Worm (Caenorhabditis elegans) whole organism, young adult: ENCODE measurements around the gene ZK154.6.

ENCODE experiments used
- F37B4.10 ChIP-seq: fragments of 200-800 bp; sonication (Bioruptor generic); IDR thresholded peaks from 2 replicates; pipeline ENCODE4 v1.3.6; 2022; ENCODE audit warnings: missing genetic modification characterization, missing compliant biosample characterization
- Y53F4B.3 ChIP-seq: fragments of 200-800 bp; sonication (Bioruptor generic); IDR thresholded peaks from 2 replicates; pipeline ENCODE4 v1.3.6; 2022; ENCODE audit warnings: missing genetic modification reagents, missing genetic modification characterization, missing compliant biosample characterization
- attf-5 ChIP-seq: fragments of 200-800 bp; sonication (Bioruptor generic); optimal IDR thresholded peaks from 2 replicates; lab custom pipeline; 2018; ENCODE audit warnings: mild to moderate bottlenecking, missing genetic modification characterization, missing compliant biosample characterization
- unc-130 ChIP-seq: sonication (generic microtip); optimal IDR thresholded peaks from 2 replicates; lab custom pipeline; 2016; ENCODE audit warnings: missing genetic modification reagents, missing genetic modification characterization, missing compliant biosample characterization
- unc-62 ChIP-seq: fragments of 150-350 bp; optimal IDR thresholded peaks from 2 replicates; lab custom pipeline; 2014; ENCODE audit warnings: missing biosample characterization, missing genetic modification reagents, missing genetic modification characterization

- TF ChIP-seq attf-5 (GFP tag; lab: Kevin White, UChicago) (no peak), unc-62 (no peak), unc-130 (GFP tag; lab: Kevin White, UChicago) (no peak), F37B4.10 (no peak), Y53F4B.3 (GFP tag; lab: Robert Waterston, UW) (no peak)
Observed at ce11 chrX:7791802-7792201, 1.6 kb downstream of the ZK154.6 start.
